Fruit fly (Drosophila melanogaster): Measurements from ENCODE around the gene CG17292.
A peak's percentile ranks its signal among the peaks of the same experiment; 100 is the strongest.

CG17292 gene

DNA sequence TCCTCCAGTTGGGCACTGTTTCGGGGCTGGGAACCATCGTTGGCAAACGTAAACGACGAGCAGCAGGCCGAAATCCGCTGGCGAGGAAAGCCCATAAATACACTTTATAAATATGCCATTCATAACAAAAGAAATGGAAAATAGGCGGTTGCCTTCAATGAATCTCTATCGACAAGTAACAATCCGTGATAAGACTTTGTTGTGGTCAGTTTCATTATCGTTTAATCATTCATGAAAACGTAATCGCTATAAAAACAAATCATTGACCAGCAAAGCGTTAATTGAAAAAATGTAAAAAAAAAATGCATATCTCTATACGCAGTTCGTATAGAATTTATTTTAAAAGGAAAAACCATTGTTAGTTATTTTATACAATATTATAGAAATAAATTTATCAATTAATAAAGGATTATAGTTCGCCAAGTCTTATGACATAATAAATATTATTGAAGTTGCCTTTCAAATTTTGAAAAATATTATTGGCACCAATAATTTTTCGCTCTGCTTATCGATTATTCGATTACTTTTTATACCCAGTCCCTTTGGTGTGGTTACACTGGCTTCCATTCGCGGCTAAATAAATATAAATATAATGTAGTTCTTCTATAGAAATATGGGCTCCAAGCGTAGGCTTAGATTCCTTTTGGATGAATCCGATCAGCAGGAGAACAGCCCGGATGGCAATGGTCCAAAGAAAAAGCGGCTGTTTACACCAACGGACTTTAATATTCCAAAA lies 29.8 kb downstream of the CG17292 start, which contains the start of gene CG31898 (continued):
- peak; percentile 78 for TF ChIP-seq Dref (GFP tag; IDR thresholded peaks at IDR 0.05)

DNA sequence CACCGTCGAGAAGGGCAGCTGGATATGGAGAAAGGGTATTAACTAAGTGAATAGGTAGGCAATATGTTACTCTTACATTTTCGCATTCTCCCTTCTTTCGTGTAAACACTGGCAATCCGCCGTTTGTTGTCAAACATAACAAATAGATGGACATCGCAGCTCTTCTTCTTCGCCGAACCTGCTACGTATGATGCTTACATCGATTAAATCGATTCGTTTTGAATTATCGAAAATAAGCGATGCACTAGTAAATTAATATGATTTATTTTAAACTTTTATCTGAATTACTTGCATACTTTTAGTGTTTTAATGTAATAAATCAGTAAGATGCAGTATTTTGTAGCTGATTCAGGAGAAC lies 32.7 kb downstream of the CG17292 start, which contains the start of gene fy:
TSS of gene fy (minus strand) at position 353 of the 358 bp plus-strand sequence.
- no peak for TF ChIP-seq disco-r (GFP tag; optimal IDR thresholded peaks at IDR 0.05)
- peak; percentile 96 for TF ChIP-seq CG5180 (GFP tag; optimal IDR thresholded peaks at IDR 0.05)
- TF ChIP-seq Sox100B (GFP tag; optimal IDR thresholded peaks at IDR 0.05), result peak; percentile 22
- TF ChIP-seq gfzf (GFP tag; optimal IDR thresholded peaks at IDR 0.05), result no peak
- TF ChIP-seq Hr39 (optimal IDR thresholded peaks at IDR 0.05), result no peak
- no peak for TF ChIP-seq org-1 (GFP tag; optimal IDR thresholded peaks at IDR 0.05)
- no peak for TF ChIP-seq NC2β (GFP tag; optimal IDR thresholded peaks at IDR 0.05)
- TF ChIP-seq CG17385 (GFP tag; optimal IDR thresholded peaks at IDR 0.05), result peak; percentile 91

DNA sequence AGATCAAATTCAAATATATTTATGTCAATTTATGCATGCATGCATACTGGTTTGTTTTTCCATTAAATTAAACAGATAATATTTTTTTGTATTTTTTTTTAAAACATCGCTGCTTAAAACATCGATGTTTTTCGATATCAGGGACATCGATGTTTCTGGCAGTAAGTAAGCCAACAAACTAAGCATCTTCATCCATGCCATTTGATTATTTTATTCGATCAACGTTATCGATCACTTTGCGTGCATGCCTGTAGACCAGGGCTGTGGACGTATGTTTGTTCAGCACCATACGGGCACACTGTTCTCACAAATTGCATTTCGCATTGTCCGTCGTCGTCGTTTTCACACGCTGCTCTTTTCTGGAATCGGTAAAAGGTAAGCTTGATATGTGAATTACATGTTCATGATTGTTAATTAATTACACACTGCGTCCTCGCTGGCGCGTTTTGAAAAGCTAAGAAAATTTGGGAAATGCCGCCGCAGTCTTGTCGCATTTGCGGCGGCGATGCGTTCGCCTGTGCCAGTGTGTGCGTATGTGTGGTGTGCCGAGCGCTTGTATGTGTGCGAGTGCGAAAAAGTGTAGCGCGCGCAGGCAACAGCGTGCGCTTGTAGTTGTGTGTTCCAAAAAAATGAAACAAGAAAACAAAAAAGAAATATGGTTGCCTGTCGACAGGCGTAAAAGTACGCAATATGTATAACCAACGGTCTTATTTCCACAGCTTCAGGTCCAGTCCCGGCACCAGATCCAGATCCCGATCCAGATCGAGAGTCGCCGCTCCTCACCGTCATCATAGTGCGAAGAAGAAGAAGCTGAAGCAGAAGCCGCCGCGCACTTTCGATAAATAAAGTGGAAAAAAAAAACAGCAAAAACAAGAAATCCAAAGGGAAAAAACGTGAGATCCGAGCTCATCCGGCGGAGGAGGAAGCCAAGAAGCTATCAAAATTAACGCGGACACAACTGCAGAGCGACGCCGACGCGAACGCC lies 33.3 kb downstream of the CG17292 start, which contains the start of gene emb:
TSS of gene emb (plus strand) at position 288 of the 985 bp plus-strand sequence.
- TF ChIP-seq sens-2 (GFP tag; IDR thresholded peaks at IDR 0.05), result no peak
- no peak for TF ChIP-seq CG8281 (tag; optimal IDR thresholded peaks at IDR 0.05)
- peak; percentile 43 for TF ChIP-seq bab2 (GFP tag; optimal IDR thresholded peaks at IDR 0.05)
- TF ChIP-seq nom (GFP tag; optimal IDR thresholded peaks at IDR 0.05), result peak; percentile 91
- TF ChIP-seq HmgZ (tag; optimal IDR thresholded peaks at IDR 0.05), result peak; percentile 66
- TF ChIP-seq aop (GFP tag; IDR thresholded peaks at IDR 0.05), result 0 out of 2 replicates have a peak, but pooled peaks have one; percentile 30
- peak; percentile 40 for TF ChIP-seq CG1233 (GFP tag; optimal IDR thresholded peaks at IDR 0.05)
- TF ChIP-seq corto (GFP tag; optimal IDR thresholded peaks at IDR 0.05), result no peak
- no peak for TF ChIP-seq CG31388 (GFP tag; optimal IDR thresholded peaks at IDR 0.05)
- no peak for TF ChIP-seq CG13296 (GFP tag; optimal IDR thresholded peaks at IDR 0.05)
- TF ChIP-seq lab (GFP tag; optimal IDR thresholded peaks at IDR 0.05), result no peak
- TF ChIP-seq CkIIα-i1 (GFP tag; IDR thresholded peaks at IDR 0.05), result no peak
- no peak for TF ChIP-seq unpg (GFP tag; optimal IDR thresholded peaks at IDR 0.05)
- TF ChIP-seq Hr3 (GFP tag; optimal IDR thresholded peaks at IDR 0.05), result peak; percentile 43
- TF ChIP-seq CG14050 (GFP tag; IDR thresholded peaks at IDR 0.05), result no peak
- TF ChIP-seq sens (GFP tag), result peak; percentile 88
- TF ChIP-seq E2f1 (GFP tag; IDR thresholded peaks at IDR 0.05), result no peak
- TF ChIP-seq Hey (tag; optimal IDR thresholded peaks at IDR 0.05), result no peak
- TF ChIP-seq CG10462 (GFP tag; optimal IDR thresholded peaks at IDR 0.05), result no peak
- TF ChIP-seq toy (GFP tag; IDR thresholded peaks at IDR 0.05), result no peak
- TF ChIP-seq wdn (GFP tag; IDR thresholded peaks at IDR 0.05), result no peak
- no peak for TF ChIP-seq ase (GFP tag; IDR thresholded peaks at IDR 0.05)
- TF ChIP-seq Pdp1 (GFP tag; optimal IDR thresholded peaks at IDR 0.05), result peak in 1 of 2 experiments; percentile 17
- peak; percentile 85 for TF ChIP-seq CG17385 (GFP tag; optimal IDR thresholded peaks at IDR 0.05)
- peak; percentile 13 for TF ChIP-seq CG10209 (GFP tag; optimal IDR thresholded peaks at IDR 0.05)
- TF ChIP-seq CG17328 (GFP tag; IDR thresholded peaks at IDR 0.05), result 0 out of 2 replicates have a peak, but pooled peaks have one; percentile 24
- no peak for TF ChIP-seq Deaf1 (tag; optimal IDR thresholded peaks at IDR 0.05)
- no peak for TF ChIP-seq CG10274 (GFP tag; optimal IDR thresholded peaks at IDR 0.05)
- peak; percentile 95 for TF ChIP-seq CG8290 (GFP tag; optimal IDR thresholded peaks at IDR 0.05)
- TF ChIP-seq CG8290 (tag; optimal IDR thresholded peaks at IDR 0.05), result peak in 1 of 2 experiments; percentile 93
- TF ChIP-seq Ets97D (GFP tag; optimal IDR thresholded peaks at IDR 0.05), result peak; percentile 95
- TF ChIP-seq pros (GFP tag; optimal IDR thresholded peaks at IDR 0.05), result no peak
- TF ChIP-seq fu2 (GFP tag; optimal IDR thresholded peaks at IDR 0.05), result peak; percentile 64
- TF ChIP-seq Hsf (GFP tag; optimal IDR thresholded peaks at IDR 0.05), result peak; percentile 40
- no peak for TF ChIP-seq CG8765 (GFP tag; IDR thresholded peaks at IDR 0.05)
- TF ChIP-seq CG11723 (GFP tag; optimal IDR thresholded peaks at IDR 0.05), result no peak
- TF ChIP-seq danr (GFP tag; IDR thresholded peaks at IDR 0.05), result no peak
